Worm (Caenorhabditis elegans): ENCODE results near the gene T22F3.10.
"Not testable (repeated sequence)": the region's sequence is repeated elsewhere in the genome, so short reads cannot be mapped to it uniquely, and the experiment has no call there.

Gene T22F3.10

DNA sequence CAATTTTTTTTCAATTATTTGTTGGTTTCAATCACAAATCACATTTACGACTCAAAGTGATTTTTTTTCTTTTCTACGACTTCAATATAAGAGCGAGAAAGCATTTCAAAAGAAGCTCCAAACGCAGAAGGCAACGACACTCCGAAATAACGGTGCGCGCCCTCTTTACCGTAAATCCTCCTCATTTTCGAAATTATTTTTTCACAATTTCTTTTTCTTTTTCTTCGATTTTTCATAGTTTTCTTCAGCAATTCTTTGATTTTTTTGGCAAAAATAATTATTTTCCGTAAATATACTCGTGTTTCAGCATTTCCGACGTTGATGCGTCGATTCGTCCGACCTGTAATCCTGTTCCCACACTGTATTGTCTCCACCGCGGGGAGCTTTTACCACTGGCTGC, 40.9 kb downstream of the T22F3.10 start, which contains the start of gene F40C5.2:
Gene F40C5.2, plus strand, starts transcription at position 301 of the 400 bp plus-strand sequence.
- not testable (repeated sequence) for TF ChIP-seq hlh-30 (tag; optimal IDR thresholded peaks at IDR 0.05; ENCODE audit: insufficient read depth); ceh-19 (GFP tag; optimal IDR thresholded peaks at IDR 0.05); hlh-8 (tag; optimal IDR thresholded peaks at IDR 0.05)

- not testable (repeated sequence) for TF ChIP-seq tbx-7 (tag; optimal IDR thresholded peaks at IDR 0.05); pag-3 (tag; optimal IDR thresholded peaks at IDR 0.05; ENCODE audit: borderline replicate concordance); F13H6.1 (tag; optimal IDR thresholded peaks at IDR 0.05)
Measured at ce11 chrV:3564335-3564734, 47.2 kb downstream of the T22F3.10 start, which contains the start of gene T24A6.17. Gene T24A6.17 (minus strand): TSS chrV:3564435.

DNA sequence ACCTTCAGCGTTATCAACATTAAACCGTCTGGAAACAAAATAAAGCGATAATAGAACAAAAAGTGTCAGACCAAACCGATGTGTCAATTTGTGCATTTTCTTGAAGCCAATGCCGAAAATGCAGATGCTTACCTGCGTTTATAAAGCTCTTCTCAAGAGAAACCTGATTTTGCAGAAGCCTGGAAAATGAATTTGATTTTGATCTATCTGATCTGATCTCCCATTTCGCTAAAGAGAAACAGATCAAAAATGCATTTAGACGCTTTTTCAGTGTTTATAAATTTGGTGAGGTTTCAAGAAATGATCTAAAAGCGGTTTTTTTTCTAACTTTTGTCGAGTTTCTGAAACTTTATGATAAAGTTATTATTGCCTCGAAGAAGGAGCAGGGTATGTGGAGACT, 48.7 kb downstream of the T22F3.10 start, which contains the start of gene T24A6.16:
Gene T24A6.16, minus strand, starts transcription at position 101 of the 400 bp plus-strand sequence.
- TF ChIP-seq C08G9.2, ceh-9, tbx-2 (tag; optimal IDR thresholded peaks at IDR 0.05): not testable (repeated sequence)

ce11 chrV:3558744-3559143, 52.8 kb downstream of the T22F3.10 start, which contains the start of gene T24A6.1:
Gene T24A6.1 (plus strand): TSS chrV:3559044.
- not testable (repeated sequence) for TF ChIP-seq pros-1, hlh-15, F13H6.1 (tag; optimal IDR thresholded peaks at IDR 0.05)

DNA sequence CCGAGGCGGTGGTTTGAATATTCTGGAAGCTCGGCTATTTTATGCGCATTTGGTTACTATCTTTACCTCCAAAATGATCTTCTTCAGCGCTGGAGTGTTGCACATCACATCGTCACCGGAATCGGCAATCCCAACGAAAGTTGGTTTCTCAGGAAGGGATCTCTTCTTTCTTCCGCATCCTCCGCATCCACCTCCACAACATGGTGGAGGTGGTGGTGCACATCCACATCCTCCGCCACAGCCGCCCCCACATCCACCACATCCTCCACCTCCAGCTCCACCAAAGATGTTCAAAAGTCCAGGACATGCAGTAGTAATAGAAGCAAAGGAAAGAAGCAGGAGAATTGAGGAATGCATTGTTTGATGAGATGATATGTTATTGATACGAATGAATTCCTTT, 54.1 kb downstream of the T22F3.10 start, which contains the start of gene grl-31:
Gene grl-31, minus strand, starts transcription at position 357 of the 400 bp plus-strand sequence.
- TF ChIP-seq pha-4 (tag; optimal IDR thresholded peaks at IDR 0.05) (no peak), madf-2 (tag; optimal IDR thresholded peaks at IDR 0.05) (no peak), C08G9.2 (tag; optimal IDR thresholded peaks at IDR 0.05) (no peak), dmd-4 (tag; optimal IDR thresholded peaks at IDR 0.05; ENCODE audit: borderline replicate concordance) (no peak), odd-2 (tag; optimal IDR thresholded peaks at IDR 0.05) (no peak), npax-4 (tag; optimal IDR thresholded peaks at IDR 0.05) (no peak)

Data from whole organism, late embryonic.